Fruit fly (Drosophila melanogaster): ENCODE measurements around the gene Gr61a.

DNA sequence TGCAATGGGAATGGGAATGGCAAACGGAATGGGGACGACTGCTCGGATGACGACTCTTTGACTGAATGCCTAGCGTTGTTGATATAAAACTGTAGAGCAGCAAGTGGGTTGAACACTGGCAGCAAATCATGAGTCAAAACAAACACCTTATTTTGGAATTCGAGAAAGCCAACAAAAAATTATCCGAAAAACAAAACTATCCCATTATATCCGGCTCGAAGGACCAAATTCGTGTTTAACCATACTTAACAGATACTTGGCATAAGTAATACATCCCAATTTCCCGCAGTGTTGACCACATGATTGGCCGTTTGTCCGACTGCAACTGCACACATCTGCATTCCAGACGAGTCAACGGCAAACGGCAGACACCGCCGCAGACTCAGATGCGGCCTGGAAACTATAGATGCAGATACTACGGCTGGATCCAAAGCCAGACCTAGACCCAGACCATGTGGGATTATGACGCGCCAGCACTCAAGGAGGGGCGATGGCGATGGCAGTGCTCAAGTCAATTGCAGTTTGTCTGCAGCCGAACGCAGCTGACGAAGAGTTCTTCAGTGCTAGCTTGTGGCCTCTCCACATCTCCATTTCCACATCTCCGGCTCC is 27.9 kb upstream of the Gr61a start:
- no peak for TF ChIP-seq Sin3A (optimal IDR thresholded peaks at IDR 0.05)
- no peak for TF ChIP-seq ttk (optimal IDR thresholded peaks at IDR 0.05)
